Worm (Caenorhabditis elegans) whole organism, L3 larva: ENCODE data around the gene pqn-36.

Experiments
- elt-3 ChIP-seq, 3 experiments: fragments of 150-350 bp in 1 of 3; sonication (generic microtip) in 2 of 3; optimal IDR thresholded peaks; 2 replicates in 2 of 3; 4 replicates in 1 of 3; lab custom pipeline; 2014 to 2017; ENCODE audit warnings: missing biosample characterization in 3 of 3, missing genetic modification characterization in 3 of 3
- fkh-2 ChIP-seq: fragments of 150-350 bp; optimal IDR thresholded peaks from 2 replicates; lab custom pipeline; 2014; ENCODE audit warnings: missing biosample characterization, missing genetic modification reagents, missing genetic modification characterization
- fos-1 ChIP-seq: fragments of 150-350 bp; optimal IDR thresholded peaks from 2 replicates; lab custom pipeline; 2014; ENCODE audit warnings: missing biosample characterization, missing genetic modification characterization
- hmg-11 ChIP-seq: sonication (generic microtip); optimal IDR thresholded peaks from 2 replicates; lab custom pipeline; 2016; ENCODE audit warnings: missing genetic modification characterization, missing compliant biosample characterization
- lin-15B ChIP-seq: fragments of 150-350 bp; optimal IDR thresholded peaks from 2 replicates; lab custom pipeline; 2014; ENCODE audit warnings: missing biosample characterization, missing genetic modification characterization
- lsy-12 ChIP-seq: sonication (generic microtip); optimal IDR thresholded peaks from 2 replicates; lab custom pipeline; 2016; ENCODE audit warnings: mild to moderate bottlenecking, missing genetic modification characterization, missing compliant biosample characterization
- mdl-1 ChIP-seq: fragments of 150-350 bp; optimal IDR thresholded peaks from 2 replicates; lab custom pipeline; 2014; ENCODE audit warnings: missing biosample characterization, missing genetic modification characterization
- nhr-237 ChIP-seq: fragments of 150-350 bp; optimal IDR thresholded peaks from 2 replicates; lab custom pipeline; 2014; ENCODE audit warnings: missing biosample characterization, missing genetic modification characterization
- nhr-76 ChIP-seq: fragments of 150-350 bp; sonication (generic microtip); optimal IDR thresholded peaks from 5 replicates; lab custom pipeline; 2014; ENCODE audit warnings: missing biosample characterization, missing genetic modification characterization
- nhr-77 ChIP-seq: fragments of 150-350 bp; optimal IDR thresholded peaks from 2 replicates; lab custom pipeline; 2014; ENCODE audit warnings: missing biosample characterization, missing genetic modification characterization
- snpc-4 ChIP-seq: fragments of 150-350 bp; optimal IDR thresholded peaks from 2 replicates; lab custom pipeline; 2014; ENCODE audit warnings: missing biosample characterization, missing genetic modification characterization
- ztf-11 ChIP-seq: fragments of 150-350 bp; optimal IDR thresholded peaks from 2 replicates; lab custom pipeline; 2014; ENCODE audit warnings: missing biosample characterization, missing genetic modification characterization

- TF ChIP-seq nhr-76 (tag; lab: Kevin White, UChicago) = no peak
- TF ChIP-seq mdl-1 = no peak
- TF ChIP-seq lin-15B = no peak
- TF ChIP-seq snpc-4 (tag; lab: Kevin White, UChicago) = no peak
- no peak for TF ChIP-seq hmg-11 (tag; lab: Kevin White, UChicago)
- no peak for TF ChIP-seq elt-3 (tag; optimal IDR thresholded peaks at IDR 0.05; lab: Kevin White, UChicago)
- TF ChIP-seq ztf-11 = no peak
- no peak for TF ChIP-seq lsy-12
- TF ChIP-seq fos-1 (tag; lab: Kevin White, UChicago) = no peak
- TF ChIP-seq fkh-2 (tag; lab: Kevin White, UChicago) = no peak
- no peak for TF ChIP-seq nhr-77 (tag; lab: Kevin White, UChicago)
- TF ChIP-seq nhr-237 (tag; lab: Kevin White, UChicago) = no peak
Measured at ce11 chrX:15365767-15366177, 49.5 kb downstream of the pqn-36 start, which contains the start of gene C33A11.2.
